Worm (Caenorhabditis elegans): ENCODE results near the gene T04A8.18.

T04A8.18 gene

ce11 chrIII:4708909-4709308 lies at the start of gene T04A8.18:
Gene T04A8.18, plus strand, starts transcription at chrIII:4709209.
- TF ChIP-seq F22D6.2 (tag; optimal IDR thresholded peaks at IDR 0.05) (no peak), ZK185.1 (tag; optimal IDR thresholded peaks at IDR 0.05; ENCODE audit: poor library complexity, severe bottlenecking) (no peak), rec-8 (tag; optimal IDR thresholded peaks at IDR 0.05) (no peak), akir-1 (GFP tag; optimal IDR thresholded peaks at IDR 0.05) (no peak), rpc-1 (optimal IDR thresholded peaks at IDR 0.05) (no peak), rpc-1 (tag; optimal IDR thresholded peaks at IDR 0.05) (no peak), hmg-20 (GFP tag; IDR thresholded peaks at IDR 0.05) (no peak), mes-4 (tag; optimal IDR thresholded peaks at IDR 0.05) (no peak), F10E7.11 (tag; optimal IDR thresholded peaks at IDR 0.05) (no peak), repo-1 (tag; optimal IDR thresholded peaks at IDR 0.05) (no peak), nhr-120 (GFP tag; IDR thresholded peaks at IDR 0.05) (no peak), attf-3 (GFP tag; conservative IDR thresholded peaks at IDR 0.05) (no peak), Y79H2A.3 (GFP tag; conservative IDR thresholded peaks at IDR 0.05) (no peak), nfyb-1 (GFP tag; IDR thresholded peaks at IDR 0.05) (no peak)

ce11 chrIII:4659426-4659825 lies 49.6 kb upstream of the T04A8.18 start:
- peak; percentile 72 for TF ChIP-seq ceh-27 (GFP tag; optimal IDR thresholded peaks at IDR 0.05)
- no peak for TF ChIP-seq snpc-3.4 (tag; optimal IDR thresholded peaks at IDR 0.05)

ce11 chrIII:4665272-4665671 lies 43.7 kb upstream of the T04A8.18 start, which contains the start of gene T23F11.4:
Gene T23F11.4, minus strand, starts transcription at chrIII:4665372.
- TF ChIP-seq repo-1 (tag; optimal IDR thresholded peaks at IDR 0.05) (no peak), xnd-1 (tag; optimal IDR thresholded peaks at IDR 0.05) (no peak), egl-18 (GFP tag; IDR thresholded peaks at IDR 0.05) (no peak)

- peak; percentile 54; the same call in 1 of the 2 replicates for TF ChIP-seq hmg-1.2 (GFP tag; IDR thresholded peaks at IDR 0.05)
- TF ChIP-seq T07F8.4 (tag; optimal IDR thresholded peaks at IDR 0.05), result no peak
- TF ChIP-seq ceh-27 (GFP tag; optimal IDR thresholded peaks at IDR 0.05), result peak; percentile 86
- no peak for TF ChIP-seq pbrm-1 (GFP tag; IDR thresholded peaks at IDR 0.05)
- no peak for TF ChIP-seq unc-130 (GFP tag; optimal IDR thresholded peaks at IDR 0.05)
- TF ChIP-seq B0261.1 (tag; optimal IDR thresholded peaks at IDR 0.05), result no peak
- TF ChIP-seq tbp1 (GFP tag; optimal IDR thresholded peaks at IDR 0.05), result no peak
- no peak for TF ChIP-seq rcor-1 (GFP tag; IDR thresholded peaks at IDR 0.05)
- no peak for TF ChIP-seq D2030.7 (GFP tag; IDR thresholded peaks at IDR 0.05)
- TF ChIP-seq nfyb-1 (GFP tag; IDR thresholded peaks at IDR 0.05), result no peak
- no peak for TF ChIP-seq T26A5.8 (tag; optimal IDR thresholded peaks at IDR 0.05)
- TF ChIP-seq egl-44 (GFP tag; IDR thresholded peaks at IDR 0.05), result no peak
- TF ChIP-seq ztf-3 (GFP tag; optimal IDR thresholded peaks at IDR 0.05), result no peak
- TF ChIP-seq zim-3 (tag; optimal IDR thresholded peaks at IDR 0.05), result no peak
- TF ChIP-seq nhr-80 (tag; optimal IDR thresholded peaks at IDR 0.05), result no peak
- TF ChIP-seq let-526 (GFP tag; IDR thresholded peaks at IDR 0.05), result no peak
- no peak for TF ChIP-seq ceh-40 (GFP tag; IDR thresholded peaks at IDR 0.05)
- no peak for TF ChIP-seq madf-10 (tag; optimal IDR thresholded peaks at IDR 0.05)
- no peak for TF ChIP-seq dox-1 (GFP tag; IDR thresholded peaks at IDR 0.05)
- no peak for TF ChIP-seq C06A6.2 (GFP tag; conservative IDR thresholded peaks at IDR 0.05)
- no peak for TF ChIP-seq somi-1 (GFP tag; optimal IDR thresholded peaks at IDR 0.05)
- peak; percentile 6 for TF ChIP-seq attf-5 (GFP tag; optimal IDR thresholded peaks at IDR 0.05)
- no peak for TF ChIP-seq ets-4 (GFP tag; optimal IDR thresholded peaks at IDR 0.05)
- TF ChIP-seq egl-18 (GFP tag; IDR thresholded peaks at IDR 0.05), result no peak
- no peak for TF ChIP-seq lin-35 (GFP tag; optimal IDR thresholded peaks at IDR 0.05)
- peak; percentile 26; the same call in 1 of the 2 replicates for TF ChIP-seq lir-1 (GFP tag; conservative IDR thresholded peaks at IDR 0.05)
- TF ChIP-seq hlh-12 (tag; optimal IDR thresholded peaks at IDR 0.05), result no peak
Measured at ce11 chrIII:4666753-4667400, 42.1 kb upstream of the T04A8.18 start.
